Worm (Caenorhabditis elegans) whole organism, mixed stage, embryonic: ENCODE data around the gene cls-1.
"Not testable (repeated sequence)": the region's sequence is repeated elsewhere in the genome, so short reads cannot be mapped to it uniquely, and the experiment has no call there.

Source experiments
- M03D4.4 ChIP-seq: sonication (generic microtip); optimal IDR thresholded peaks from 2 replicates; lab custom pipeline; 2017; ENCODE audit warnings: mild to moderate bottlenecking, missing genetic modification characterization, missing compliant biosample characterization
- bed-3 ChIP-seq: fragments of 200-800 bp; sonication (Bioruptor generic); optimal IDR thresholded peaks from 3 replicates; lab custom pipeline; 2018; ENCODE audit warnings: mild to moderate bottlenecking, missing genetic modification characterization, moderate library complexity, missing compliant biosample characterization
- blmp-1 ChIP-seq: fragments of 150-350 bp; optimal IDR thresholded peaks from 2 replicates; lab custom pipeline; 2014; ENCODE audit warnings: missing biosample characterization, missing genetic modification characterization
- ceh-39 ChIP-seq: fragments of 150-350 bp; optimal IDR thresholded peaks from 2 replicates; lab custom pipeline; 2014; ENCODE audit warnings: missing biosample characterization, missing genetic modification characterization
- ceh-43 ChIP-seq: fragments of 200-800 bp; sonication (Bioruptor generic); optimal IDR thresholded peaks from 2 replicates; lab custom pipeline; 2018; ENCODE audit warnings: mild to moderate bottlenecking, missing genetic modification characterization, moderate library complexity, missing compliant biosample characterization
- ceh-83 ChIP-seq: fragments of 200-800 bp; sonication (Bioruptor generic); optimal IDR thresholded peaks from 2 replicates; lab custom pipeline; 2018; ENCODE audit warnings: mild to moderate bottlenecking, missing genetic modification characterization, missing compliant biosample characterization
- ces-1 ChIP-seq: fragments of 150-350 bp; optimal IDR thresholded peaks from 2 replicates; lab custom pipeline; 2014; ENCODE audit warnings: missing biosample characterization, missing genetic modification reagents, missing genetic modification characterization
- cnd-1 ChIP-seq: fragments of 200-800 bp; sonication (Bioruptor generic); optimal IDR thresholded peaks from 2 replicates; lab custom pipeline; 2018; ENCODE audit warnings: mild to moderate bottlenecking, missing genetic modification characterization, missing compliant biosample characterization
- flh-1 ChIP-seq: fragments of 200-800 bp; sonication (Bioruptor generic); optimal IDR thresholded peaks from 2 replicates; lab custom pipeline; 2018; ENCODE audit warnings: mild to moderate bottlenecking, missing genetic modification characterization, moderate library complexity, missing compliant biosample characterization
- ham-2 ChIP-seq: fragments of 200-800 bp; sonication (Bioruptor generic); optimal IDR thresholded peaks from 2 replicates; lab custom pipeline; 2018; ENCODE audit warnings: mild to moderate bottlenecking, missing genetic modification characterization, missing compliant biosample characterization
- hlh-1 ChIP-seq: fragments of 150-350 bp; optimal IDR thresholded peaks from 2 replicates; lab custom pipeline; 2014; ENCODE audit warnings: missing biosample characterization, missing genetic modification reagents, missing genetic modification characterization
- lin-13 ChIP-seq: fragments of 150-350 bp; optimal IDR thresholded peaks from 2 replicates; lab custom pipeline; 2014; ENCODE audit warnings: missing biosample characterization, missing genetic modification characterization
- lin-32 ChIP-seq: fragments of 200-800 bp; sonication (Bioruptor generic); optimal IDR thresholded peaks from 2 replicates; lab custom pipeline; 2018; ENCODE audit warnings: mild to moderate bottlenecking, missing genetic modification characterization, missing compliant biosample characterization
- mab-5 ChIP-seq: fragments of 150-350 bp; optimal IDR thresholded peaks from 2 replicates; lab custom pipeline; 2014; ENCODE audit warnings: missing biosample characterization, missing genetic modification characterization
- mls-2 ChIP-seq: sonication (generic microtip); optimal IDR thresholded peaks from 2 replicates; lab custom pipeline; 2016; ENCODE audit warnings: mild to moderate bottlenecking, missing genetic modification characterization, moderate library complexity, missing compliant biosample characterization
- nhr-12 ChIP-seq: fragments of 150-350 bp; optimal IDR thresholded peaks from 2 replicates; lab custom pipeline; 2014; ENCODE audit warnings: missing biosample characterization, missing genetic modification characterization
- nhr-2 ChIP-seq: fragments of 150-350 bp; optimal IDR thresholded peaks from 2 replicates; lab custom pipeline; 2014; ENCODE audit warnings: missing biosample characterization, missing genetic modification characterization
- nhr-28 ChIP-seq: fragments of 150-350 bp; optimal IDR thresholded peaks from 2 replicates; lab custom pipeline; 2014; ENCODE audit warnings: missing biosample characterization, missing genetic modification characterization
- nhr-76 ChIP-seq: sonication (generic microtip); optimal IDR thresholded peaks from 2 replicates; lab custom pipeline; 2017; ENCODE audit warnings: missing biosample characterization, missing genetic modification characterization
- pha-4 ChIP-seq: fragments of 150-350 bp; optimal IDR thresholded peaks from 2 replicates; lab custom pipeline; 2018; ENCODE audit warnings: missing biosample characterization, missing genetic modification reagents, missing genetic modification characterization
- sem-2 ChIP-seq: fragments of 200-800 bp; sonication (Bioruptor generic); optimal IDR thresholded peaks from 2 replicates; lab custom pipeline; 2018; ENCODE audit warnings: mild to moderate bottlenecking, missing genetic modification characterization, missing compliant biosample characterization
- snpc-4 ChIP-seq: fragments of 150-350 bp; optimal IDR thresholded peaks from 2 replicates; lab custom pipeline; 2014; ENCODE audit warnings: missing biosample characterization, missing genetic modification characterization
- sptf-1 ChIP-seq: sonication (generic microtip); optimal IDR thresholded peaks from 2 replicates; lab custom pipeline; 2017; ENCODE audit warnings: mild to moderate bottlenecking, missing genetic modification characterization, moderate library complexity, missing compliant biosample characterization
- tbx-8 ChIP-seq: fragments of 200-800 bp; sonication (Bioruptor generic); optimal IDR thresholded peaks from 2 replicates; lab custom pipeline; 2018; ENCODE audit warnings: mild to moderate bottlenecking, missing genetic modification characterization, moderate library complexity, missing compliant biosample characterization
- unc-120 ChIP-seq: sonication (generic microtip); optimal IDR thresholded peaks from 2 replicates; lab custom pipeline; 2017; ENCODE audit warnings: missing genetic modification characterization, missing compliant biosample characterization; ENCODE audit not compliant: poor library complexity, severe bottlenecking
- unc-39 ChIP-seq: fragments of 150-350 bp; optimal IDR thresholded peaks from 2 replicates; lab custom pipeline; 2014; ENCODE audit warnings: missing biosample characterization, missing genetic modification characterization
- unc-62 ChIP-seq: fragments of 150-350 bp; optimal IDR thresholded peaks from 2 replicates; lab custom pipeline; 2014; ENCODE audit warnings: missing biosample characterization, missing genetic modification reagents, missing genetic modification characterization
- zip-8 ChIP-seq: fragments of 150-350 bp; optimal IDR thresholded peaks from 2 replicates; lab custom pipeline; 2014; ENCODE audit warnings: missing biosample characterization, missing genetic modification characterization
- ztf-11 ChIP-seq: fragments of 150-350 bp; optimal IDR thresholded peaks from 2 replicates; lab custom pipeline; 2014; ENCODE audit warnings: missing biosample characterization, missing genetic modification characterization

Gene cls-1

ce11 chrIII:7468980-7469379, 39.0 kb upstream of the cls-1 start, which contains the start of gene H14A12.5:
H14A12.5 (minus strand) TSS chrIII:7469080.
- not testable (repeated sequence) for TF ChIP-seq unc-62 (GFP tag; lab: Kevin White, UChicago); hlh-1 (tag; lab: Kevin White, UChicago); nhr-2 (tag; lab: Kevin White, UChicago)
- TF ChIP-seq, all 35 proteins: peak for 0; not testable (repeated sequence) for 35

- TF ChIP-seq ztf-11 (no peak), ces-1 (GFP tag; lab: Kevin White, UChicago) (no peak), cnd-1 (tag; lab: Kevin White, UChicago) (no peak), M03D4.4 (tag; lab: Kevin White, UChicago) (no peak), sem-2 (GFP tag; lab: Kevin White, UChicago) (no peak), unc-120 (tag; lab: Kevin White, UChicago) (no peak), nhr-12 (tag; lab: Kevin White, UChicago) (no peak), mab-5 (tag; lab: Kevin White, UChicago) (no peak), tbx-8 (no peak)
Measured at ce11 chrIII:7478932-7479331, 29.0 kb upstream of the cls-1 start.

ce11 chrIII:7484765-7485164, 23.2 kb upstream of the cls-1 start:
- no peak for TF ChIP-seq ztf-11
- no peak for TF ChIP-seq snpc-4 (tag; lab: Kevin White, UChicago)

- TF ChIP-seq nhr-12 (tag; lab: Kevin White, UChicago), result no peak
- no peak for TF ChIP-seq ceh-83
- no peak for TF ChIP-seq lin-13
- no peak for TF ChIP-seq nhr-28 (tag; lab: Kevin White, UChicago)
- TF ChIP-seq nhr-76, result no peak
- no peak for TF ChIP-seq pha-4
- TF ChIP-seq ceh-43 (GFP tag; lab: Kevin White, UChicago), result no peak
- no peak for TF ChIP-seq sptf-1
- no peak for TF ChIP-seq M03D4.4 (tag; lab: Kevin White, UChicago)
Measured at ce11 chrIII:7488303-7488702, 19.7 kb upstream of the cls-1 start.

- TF ChIP-seq blmp-1, result no peak
- TF ChIP-seq lin-13, result no peak
- no peak for TF ChIP-seq ztf-11
- no peak for TF ChIP-seq ham-2 (GFP tag; lab: Kevin White, UChicago)
- no peak for TF ChIP-seq ceh-39 (tag; lab: Kevin White, UChicago)
- TF ChIP-seq bed-3 (GFP tag; lab: Kevin White, UChicago), result no peak
- TF ChIP-seq hlh-1 (tag; lab: Kevin White, UChicago), result no peak
- TF ChIP-seq mls-2 (tag; lab: Kevin White, UChicago), result no peak
- TF ChIP-seq pha-4, result no peak
- TF ChIP-seq lin-32, result no peak
- TF ChIP-seq zip-8 (tag; lab: Kevin White, UChicago), result no peak
- no peak for TF ChIP-seq unc-39 (tag; lab: Kevin White, UChicago)
- no peak for TF ChIP-seq sem-2 (GFP tag; lab: Kevin White, UChicago)
- no peak for TF ChIP-seq flh-1
- no peak for TF ChIP-seq ceh-83
- TF ChIP-seq cnd-1 (tag; lab: Kevin White, UChicago), result no peak
- TF ChIP-seq M03D4.4 (tag; lab: Kevin White, UChicago), result no peak
Measured at ce11 chrIII:7489055-7489534, 18.9 kb upstream of the cls-1 start, which contains the start of gene mup-4. mup-4 (minus strand) TSS chrIII:7489105.

- TF ChIP-seq tbx-8, result no peak
- no peak for TF ChIP-seq bed-3 (GFP tag; lab: Kevin White, UChicago)
- peak; percentile 48 for TF ChIP-seq zip-8 (tag; lab: Kevin White, UChicago)
- TF ChIP-seq, all 35 proteins: peak for 1
Measured at ce11 chrIII:7490061-7490460, 17.9 kb upstream of the cls-1 start.

- TF ChIP-seq nhr-2 (tag; lab: Kevin White, UChicago) (no peak), zip-8 (tag; lab: Kevin White, UChicago) (peak; percentile 67)
- TF ChIP-seq, all 35 proteins: peak for 1
Measured at ce11 chrIII:7491931-7492330, 16.0 kb upstream of the cls-1 start.
